Fruit fly (Drosophila melanogaster): ENCODE results near the gene Phlpp.

Phlpp gene

dm6 chr2L:19108377-19108876 is 49.5 kb downstream of the Phlpp start, which contains the start of gene Lim3:
Lim3 (minus strand) TSS chr2L:19108427.
- TF ChIP-seq Hey (tag; optimal IDR thresholded peaks at IDR 0.05): peak; percentile 88
- TF ChIP-seq CG13894 (tag; optimal IDR thresholded peaks at IDR 0.05): peak; percentile 66
- TF ChIP-seq CG32532 (GFP tag; IDR thresholded peaks at IDR 0.05): 0 out of 2 replicates have a peak, but pooled peaks have one; percentile 14
- TF ChIP-seq cad (GFP tag; optimal IDR thresholded peaks at IDR 0.05): no peak
- peak; percentile 17; the same call in 1 of the 2 replicates for TF ChIP-seq CG9932 (GFP tag; IDR thresholded peaks at IDR 0.05)
- no peak for TF ChIP-seq ttk (GFP tag; IDR thresholded peaks at IDR 0.05)
- peak; percentile 58 for TF ChIP-seq Deaf1 (tag; optimal IDR thresholded peaks at IDR 0.05)
- TF ChIP-seq Ravus (GFP tag; IDR thresholded peaks at IDR 0.05): no peak
- TF ChIP-seq lab (GFP tag; optimal IDR thresholded peaks at IDR 0.05): peak; percentile 34
- TF ChIP-seq crol (GFP tag; IDR thresholded peaks at IDR 0.05): peak; percentile 95
- peak; percentile 97 for TF ChIP-seq ewg (GFP tag; optimal IDR thresholded peaks at IDR 0.05)
- no peak for TF ChIP-seq CG11723 (GFP tag; optimal IDR thresholded peaks at IDR 0.05)
- no peak for TF ChIP-seq CG30431 (GFP tag; optimal IDR thresholded peaks at IDR 0.05)
- TF ChIP-seq tx (GFP tag; optimal IDR thresholded peaks at IDR 0.05): no peak
- TF ChIP-seq sug (tag; optimal IDR thresholded peaks at IDR 0.05): peak; percentile 8
- TF ChIP-seq CG6689 (GFP tag; IDR thresholded peaks at IDR 0.05): no peak
- TF ChIP-seq sd (tag; optimal IDR thresholded peaks at IDR 0.05): peak; percentile 82
- peak; percentile 11; the same call in 1 of the 2 replicates for TF ChIP-seq onecut (GFP tag; IDR thresholded peaks at IDR 0.05)
- TF ChIP-seq CG32772 (GFP tag; IDR thresholded peaks at IDR 0.05): 0 out of 2 replicates have a peak, but pooled peaks have one; percentile 19
- no peak for TF ChIP-seq zfh1 (GFP tag; IDR thresholded peaks at IDR 0.05)
- no peak for TF ChIP-seq Ssrp (tag; optimal IDR thresholded peaks at IDR 0.05)
- TF ChIP-seq Nf-YC (tag; optimal IDR thresholded peaks at IDR 0.05): peak; percentile 92
- TF ChIP-seq CG12155 (GFP tag; optimal IDR thresholded peaks at IDR 0.05): no peak
- peak; percentile 26 for TF ChIP-seq exex (tag; optimal IDR thresholded peaks at IDR 0.05)
- TF ChIP-seq CG5180 (GFP tag; optimal IDR thresholded peaks at IDR 0.05): no peak
- TF ChIP-seq Taf1 (GFP tag; IDR thresholded peaks at IDR 0.05): no peak
- no peak for TF ChIP-seq disco-r (GFP tag; optimal IDR thresholded peaks at IDR 0.05)
- TF ChIP-seq CG11085 (GFP tag; IDR thresholded peaks at IDR 0.05): no peak
- TF ChIP-seq Med (GFP tag): peak; percentile 75
- TF ChIP-seq ftz-f1 (GFP tag; optimal IDR thresholded peaks at IDR 0.05): peak; percentile 3
- TF ChIP-seq GATAe (GFP tag; conservative IDR thresholded peaks at IDR 0.05): peak; percentile 86
- TF ChIP-seq chinmo (GFP tag; IDR thresholded peaks at IDR 0.05; ENCODE audit: partially characterized antibody): 0 out of 4 replicates have a peak, but pooled peaks have one; percentile 66
- TF ChIP-seq bowl (GFP tag; IDR thresholded peaks at IDR 0.05): peak; percentile 20; the same call in 1 of the 2 replicates
- no peak for TF ChIP-seq otp (GFP tag; IDR thresholded peaks at IDR 0.05)
- TF ChIP-seq CG2678 (tag; optimal IDR thresholded peaks at IDR 0.05): no peak
- TF ChIP-seq CG6813 (GFP tag; optimal IDR thresholded peaks at IDR 0.05): no peak
- TF ChIP-seq CG10565 (GFP tag; optimal IDR thresholded peaks at IDR 0.05): no peak
- peak; percentile 99 for TF ChIP-seq CG6254 (GFP tag; optimal IDR thresholded peaks at IDR 0.05)
- TF ChIP-seq pan (optimal IDR thresholded peaks at IDR 0.05): no peak
- peak in 1 of 2 experiments; percentile 9 for TF ChIP-seq pan (GFP tag; optimal IDR thresholded peaks at IDR 0.05 in 1 of 2, IDR thresholded peaks at IDR 0.05 in 1 of 2)
- peak; percentile 84 for TF ChIP-seq Nf-YB (GFP tag; optimal IDR thresholded peaks at IDR 0.05)
- TF ChIP-seq abd-A (tag; optimal IDR thresholded peaks at IDR 0.05): peak; percentile 67
- peak; percentile 25; the same call in 1 of the 2 replicates for TF ChIP-seq Bgb (GFP tag; IDR thresholded peaks at IDR 0.05; ENCODE audit: partially characterized antibody)
- TF ChIP-seq BtbVII (GFP tag; optimal IDR thresholded peaks at IDR 0.05): no peak
- no peak for TF ChIP-seq rib (GFP tag; IDR thresholded peaks at IDR 0.05)
- 0 out of 3 replicates have a peak, but pooled peaks have one; percentile 41 for TF ChIP-seq CG2199 (GFP tag; IDR thresholded peaks at IDR 0.05)
- peak; percentile 3 for TF ChIP-seq CG11504 (tag; optimal IDR thresholded peaks at IDR 0.05)
- TF ChIP-seq CG18619 (GFP tag; optimal IDR thresholded peaks at IDR 0.05): no peak
- TF ChIP-seq fu2 (GFP tag; optimal IDR thresholded peaks at IDR 0.05): no peak
- no peak for TF ChIP-seq nerfin-2 (GFP tag; IDR thresholded peaks at IDR 0.05; ENCODE audit: partially characterized antibody)

All from whole organism, embryonic.